Worm (Caenorhabditis elegans) whole organism, midembryonic: ENCODE results near the gene sel-1.

ENCODE experiments used
- T22C8.4 ChIP-seq: fragments of 200-800 bp; sonication (Bioruptor generic); IDR thresholded peaks from 2 replicates; pipeline ENCODE4 v1.3.6; 2022; ENCODE audit warnings: missing genetic modification characterization, missing compliant biosample characterization
- cog-1 ChIP-seq: sonication (generic microtip); optimal IDR thresholded peaks from 2 replicates; lab custom pipeline; 2016; ENCODE audit warnings: missing genetic modification characterization, missing compliant biosample characterization
- flt-1 ChIP-seq: fragments of 200-800 bp; sonication (Bioruptor generic); IDR thresholded peaks from 2 replicates; pipeline ENCODE4 v1.3.6; 2022; ENCODE audit warnings: missing genetic modification characterization, missing compliant biosample characterization
- klf-2 ChIP-seq: fragments of 200-800 bp; sonication (Bioruptor generic); conservative IDR thresholded peaks from 2 replicates; pipeline ENCODE4 v1.3.6; 2022; ENCODE audit warnings: missing genetic modification reagents, missing genetic modification characterization, missing compliant biosample characterization
- med-1 ChIP-seq: sonication (generic microtip); optimal IDR thresholded peaks from 2 replicates; lab custom pipeline; 2017; ENCODE audit warnings: missing genetic modification characterization, mild to moderate bottlenecking, missing compliant biosample characterization, antibody characterized with exemption, missing genetic modification reagents; ENCODE audit not compliant: insufficient read depth
- ref-1 ChIP-seq: fragments of 200-800 bp; sonication (Bioruptor generic); conservative IDR thresholded peaks from 2 replicates; pipeline ENCODE4 v1.3.6; 2022; ENCODE audit warnings: missing genetic modification reagents, missing genetic modification characterization, missing compliant biosample characterization
- tab-1 ChIP-seq: fragments of 200-800 bp; sonication (Bioruptor generic); IDR thresholded peaks from 2 replicates; pipeline ENCODE4 v1.3.6; 2022; ENCODE audit warnings: missing genetic modification characterization, missing compliant biosample characterization
- ztf-23 ChIP-seq: fragments of 200-800 bp; sonication (Bioruptor generic); IDR thresholded peaks from 2 replicates; pipeline ENCODE4 v1.3.6; 2022; ENCODE audit warnings: missing genetic modification reagents, missing genetic modification characterization, missing compliant biosample characterization
- ztf-29 ChIP-seq: fragments of 200-800 bp; sonication (Bioruptor generic); IDR thresholded peaks from 2 replicates; pipeline ENCODE4 v1.3.6; 2022; ENCODE audit warnings: missing genetic modification reagents, missing genetic modification characterization, missing compliant biosample characterization

The sel-1 gene

ce11 chrV:12575846-12576245 is 15.3 kb downstream of the sel-1 start:
- TF ChIP-seq klf-2 (GFP tag; lab: Robert Waterston, UW) (no peak), med-1 (GFP tag; lab: Kevin White, UChicago) (no peak), ztf-29 (GFP tag; lab: Robert Waterston, UW) (no peak), T22C8.4 (no peak), flt-1 (GFP tag; lab: Robert Waterston, UW) (no peak)

- no peak for TF ChIP-seq tab-1 (GFP tag; lab: Robert Waterston, UW)
- TF ChIP-seq T22C8.4 = no peak
- no peak for TF ChIP-seq klf-2 (GFP tag; lab: Robert Waterston, UW)
- TF ChIP-seq med-1 (GFP tag; lab: Kevin White, UChicago) = no peak
- no peak for TF ChIP-seq ref-1 (GFP tag; lab: Robert Waterston, UW)
- TF ChIP-seq flt-1 (GFP tag; lab: Robert Waterston, UW) = no peak
Observed at ce11 chrV:12576495-12576947, 16.0 kb downstream of the sel-1 start, which contains the start of gene grl-23. Gene grl-23, minus strand, starts transcription at chrV:12576897.

ce11 chrV:12579299-12579698 is 18.8 kb downstream of the sel-1 start, which contains the start of gene E02A10.3:
Gene E02A10.3, plus strand, starts transcription at chrV:12579599.
- TF ChIP-seq ref-1 (GFP tag; lab: Robert Waterston, UW) = no peak
- no peak for TF ChIP-seq cog-1 (tag; lab: Kevin White, UChicago)
- no peak for TF ChIP-seq flt-1 (GFP tag; lab: Robert Waterston, UW)
- TF ChIP-seq ztf-29 (GFP tag; lab: Robert Waterston, UW) = no peak
- TF ChIP-seq ztf-23 (GFP tag; lab: Robert Waterston, UW) = no peak
- no peak for TF ChIP-seq klf-2 (GFP tag; lab: Robert Waterston, UW)
- TF ChIP-seq tab-1 (GFP tag; lab: Robert Waterston, UW) = no peak
- no peak for TF ChIP-seq med-1 (GFP tag; lab: Kevin White, UChicago)
- TF ChIP-seq T22C8.4 = no peak

ce11 chrV:12583421-12583820 is 22.9 kb downstream of the sel-1 start:
- TF ChIP-seq cog-1 (tag; lab: Kevin White, UChicago) (no peak), ref-1 (GFP tag; lab: Robert Waterston, UW) (no peak), ztf-29 (GFP tag; lab: Robert Waterston, UW) (no peak), tab-1 (GFP tag; lab: Robert Waterston, UW) (no peak), flt-1 (GFP tag; lab: Robert Waterston, UW) (no peak), ztf-23 (GFP tag; lab: Robert Waterston, UW) (no peak), med-1 (GFP tag; lab: Kevin White, UChicago) (no peak), T22C8.4 (no peak), klf-2 (GFP tag; lab: Robert Waterston, UW) (no peak)

- TF ChIP-seq med-1 (GFP tag; lab: Kevin White, UChicago) = no peak
- no peak for TF ChIP-seq flt-1 (GFP tag; lab: Robert Waterston, UW)
- TF ChIP-seq tab-1 (GFP tag; lab: Robert Waterston, UW) = no peak
- TF ChIP-seq T22C8.4 = no peak
Observed at ce11 chrV:12584771-12585170, 24.2 kb downstream of the sel-1 start.

- TF ChIP-seq cog-1 (tag; lab: Kevin White, UChicago) (no peak), tab-1 (GFP tag; lab: Robert Waterston, UW) (no peak), ref-1 (GFP tag; lab: Robert Waterston, UW) (no peak), ztf-29 (GFP tag; lab: Robert Waterston, UW) (no peak), T22C8.4 (no peak), klf-2 (GFP tag; lab: Robert Waterston, UW) (no peak), med-1 (GFP tag; lab: Kevin White, UChicago) (no peak), ztf-23 (GFP tag; lab: Robert Waterston, UW) (no peak), flt-1 (GFP tag; lab: Robert Waterston, UW) (no peak)
Observed at ce11 chrV:12586793-12587192, 26.3 kb downstream of the sel-1 start.

DNA sequence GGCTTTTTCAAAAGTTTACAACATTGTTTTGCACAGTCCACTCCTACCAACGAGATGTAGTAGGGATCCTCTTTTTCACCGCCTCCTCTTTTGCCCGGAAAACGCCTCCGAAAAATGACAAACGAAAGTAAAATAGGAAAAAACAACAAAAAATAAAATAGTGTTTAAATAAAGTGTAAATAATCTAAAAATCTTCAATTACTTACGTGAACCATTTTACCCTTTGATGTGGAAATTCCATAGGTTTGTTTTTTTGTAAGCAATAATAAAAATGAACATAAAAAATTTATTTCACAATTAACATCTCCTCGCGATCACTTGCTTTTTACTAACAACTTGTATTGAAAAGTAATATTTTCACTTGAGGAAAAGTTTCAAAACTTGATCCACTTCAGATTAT is 27.5 kb downstream of the sel-1 start, which contains the start of gene C14C10.1:
C14C10.1 (plus strand) TSS at position 301 of the 400 bp plus-strand sequence.
- TF ChIP-seq med-1 (GFP tag; lab: Kevin White, UChicago) = no peak
- TF ChIP-seq T22C8.4 = no peak

DNA sequence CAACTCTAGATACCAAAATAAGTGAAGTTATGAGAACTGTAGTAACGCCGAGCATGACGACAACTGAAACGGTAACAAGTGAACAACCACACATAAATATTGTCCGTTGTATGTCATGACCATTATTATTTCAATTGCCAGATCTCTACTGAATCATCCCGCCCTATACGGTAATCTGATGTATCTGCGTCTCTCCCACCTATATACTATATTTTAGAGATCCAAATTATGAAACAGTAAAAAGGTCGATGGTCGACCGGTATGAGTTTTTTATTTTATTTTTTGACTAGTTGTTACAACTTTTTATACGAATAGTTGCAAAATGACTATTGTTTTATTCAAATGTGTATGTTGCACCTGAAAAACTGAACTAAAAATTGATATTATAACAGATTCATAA is 30.1 kb downstream of the sel-1 start, which contains the start of gene ttr-43:
ttr-43 (minus strand) TSS at position 101 of the 400 bp plus-strand sequence.
- TF ChIP-seq tab-1 (GFP tag; lab: Robert Waterston, UW) (no peak), flt-1 (GFP tag; lab: Robert Waterston, UW) (no peak), med-1 (GFP tag; lab: Kevin White, UChicago) (no peak), cog-1 (tag; lab: Kevin White, UChicago) (no peak), ztf-23 (GFP tag; lab: Robert Waterston, UW) (no peak), ztf-29 (GFP tag; lab: Robert Waterston, UW) (no peak)

DNA sequence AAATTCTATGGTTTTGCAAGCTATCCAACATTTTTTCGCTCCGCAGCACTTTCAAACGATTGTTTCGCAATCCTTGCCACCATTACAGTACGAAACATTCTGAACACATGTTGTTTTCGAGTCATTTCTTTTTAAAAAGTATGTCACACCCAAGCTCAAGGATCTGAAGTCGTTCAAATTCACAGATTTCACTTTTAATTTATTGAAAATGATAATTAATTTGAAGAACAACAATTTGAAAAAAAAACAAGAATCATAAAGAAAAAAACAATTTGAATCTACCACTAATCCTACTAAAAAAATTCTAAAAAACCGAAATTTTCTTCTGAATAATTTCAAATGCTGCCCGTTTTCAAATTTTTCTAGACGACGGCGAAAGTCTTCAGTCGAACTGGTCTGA is 31.8 kb downstream of the sel-1 start, which contains the start of gene C14C10.2:
C14C10.2 (minus strand) TSS at position 101 of the 400 bp plus-strand sequence.
- TF ChIP-seq klf-2 (GFP tag; lab: Robert Waterston, UW) = no peak
- TF ChIP-seq tab-1 (GFP tag; lab: Robert Waterston, UW) = no peak
- TF ChIP-seq ref-1 (GFP tag; lab: Robert Waterston, UW) = no peak
- TF ChIP-seq cog-1 (tag; lab: Kevin White, UChicago) = no peak
- no peak for TF ChIP-seq med-1 (GFP tag; lab: Kevin White, UChicago)
- no peak for TF ChIP-seq flt-1 (GFP tag; lab: Robert Waterston, UW)
- TF ChIP-seq T22C8.4 = no peak
- no peak for TF ChIP-seq ztf-29 (GFP tag; lab: Robert Waterston, UW)
- TF ChIP-seq ztf-23 (GFP tag; lab: Robert Waterston, UW) = no peak

- no peak for TF ChIP-seq T22C8.4
- no peak for TF ChIP-seq klf-2 (GFP tag; lab: Robert Waterston, UW)
- TF ChIP-seq flt-1 (GFP tag; lab: Robert Waterston, UW) = no peak
- TF ChIP-seq cog-1 (tag; lab: Kevin White, UChicago) = no peak
- no peak for TF ChIP-seq ref-1 (GFP tag; lab: Robert Waterston, UW)
- TF ChIP-seq ztf-29 (GFP tag; lab: Robert Waterston, UW) = no peak
- no peak for TF ChIP-seq tab-1 (GFP tag; lab: Robert Waterston, UW)
- no peak for TF ChIP-seq ztf-23 (GFP tag; lab: Robert Waterston, UW)
- no peak for TF ChIP-seq med-1 (GFP tag; lab: Kevin White, UChicago)
Observed at ce11 chrV:12596196-12596595, 35.7 kb downstream of the sel-1 start, which contains the start of gene mma-1. Gene mma-1, minus strand, starts transcription at chrV:12596296.
